Fruit fly (Drosophila melanogaster): ENCODE results near the gene CG9674.

dm6 chr3L:16855287-16855686 is 47.8 kb upstream of the CG9674 start:
- no peak for TF ChIP-seq Pif1B (GFP tag; optimal IDR thresholded peaks at IDR 0.05)
- TF ChIP-seq Ets98B (GFP tag; IDR thresholded peaks at IDR 0.05): no peak
- no peak for TF ChIP-seq CG4496 (GFP tag; IDR thresholded peaks at IDR 0.05)
- no peak for TF ChIP-seq CG34367 (tag; optimal IDR thresholded peaks at IDR 0.05)
- no peak for TF ChIP-seq CG12605 (GFP tag; IDR thresholded peaks at IDR 0.05)
- no peak for TF ChIP-seq CG17806 (tag; optimal IDR thresholded peaks at IDR 0.05)
- TF ChIP-seq CG8301 (tag; optimal IDR thresholded peaks at IDR 0.05): no peak
- no peak for TF ChIP-seq Snoo (tag; optimal IDR thresholded peaks at IDR 0.05)
